Fruit fly (Drosophila melanogaster) whole organism, embryonic: Measurements from ENCODE around the gene CG31174.
A peak's percentile ranks its signal among the peaks of the same experiment; 100 is the strongest.

ENCODE experiments used
- CG11695 ChIP-seq: fragments of 200-800 bp; sonication (Bioruptor generic); IDR thresholded peaks from 3 replicates; pipeline ENCODE4 v1.3.6; 2022; ENCODE audit warnings: missing biosample characterization, missing genetic modification characterization
- CG12391 ChIP-seq: fragments of 200-800 bp; sonication (Bioruptor generic); optimal IDR thresholded peaks from 3 replicates; lab custom pipeline; 2018; ENCODE audit warnings: missing biosample characterization, mild to moderate bottlenecking, missing genetic modification characterization, moderate library complexity
- CG13287 ChIP-seq: fragments of 200-800 bp; sonication (Bioruptor generic); IDR thresholded peaks from 2 replicates; pipeline ENCODE4 v1.3.6; 2022; ENCODE audit warnings: missing biosample characterization, missing genetic modification characterization; ENCODE audit not compliant: partially characterized antibody
- CG13775 ChIP-seq: fragments of 200-800 bp; sonication (Bioruptor generic); optimal IDR thresholded peaks from 3 replicates; lab custom pipeline; 2017; ENCODE audit warnings: missing biosample characterization, mild to moderate bottlenecking, missing genetic modification characterization
- CG13894 ChIP-seq: fragments of 200-800 bp; sonication (Bioruptor generic); optimal IDR thresholded peaks from 3 replicates; lab custom pipeline; 2018; ENCODE audit warnings: missing biosample characterization, mild to moderate bottlenecking, missing genetic modification characterization, moderate library complexity
- CG14014 ChIP-seq: fragments of 200-800 bp; sonication (Bioruptor generic); IDR thresholded peaks from 2 replicates; pipeline ENCODE4 v1.3.6; 2022; ENCODE audit warnings: missing biosample characterization, missing genetic modification characterization
- CG1647 ChIP-seq: fragments of 200-800 bp; sonication (Bioruptor generic); optimal IDR thresholded peaks from 3 replicates; lab custom pipeline; 2016; ENCODE audit warnings: missing biosample characterization, missing genetic modification characterization
- CG17361 ChIP-seq: fragments of 200-800 bp; sonication (Bioruptor generic); IDR thresholded peaks from 3 replicates; pipeline ENCODE4 v1.3.6; 2022; ENCODE audit warnings: missing biosample characterization, missing genetic modification characterization
- CG1792 ChIP-seq: fragments of 200-800 bp; sonication (Bioruptor generic); optimal IDR thresholded peaks from 2 replicates; lab custom pipeline; 2016; ENCODE audit warnings: missing biosample characterization, missing genetic modification characterization
- CG2875 ChIP-seq: fragments of 200-800 bp; sonication (Bioruptor generic); optimal IDR thresholded peaks from 2 replicates; lab custom pipeline; 2017; ENCODE audit warnings: missing biosample characterization, mild to moderate bottlenecking, missing genetic modification characterization, missing genetic modification reagents
- CG30403 ChIP-seq: fragments of 200-800 bp; sonication (Bioruptor generic); optimal IDR thresholded peaks from 3 replicates; lab custom pipeline; 2016; ENCODE audit warnings: missing biosample characterization, missing genetic modification characterization
- CG3838 ChIP-seq: fragments of 200-800 bp; sonication (Bioruptor generic); optimal IDR thresholded peaks from 3 replicates; lab custom pipeline; 2016; ENCODE audit warnings: missing biosample characterization, missing genetic modification characterization
- CG6175 ChIP-seq: fragments of 200-800 bp; sonication (Bioruptor generic); IDR thresholded peaks from 3 replicates; pipeline ENCODE4 v1.3.6; 2022; ENCODE audit warnings: missing biosample characterization, missing genetic modification characterization
- CG6791 ChIP-seq: fragments of 200-800 bp; sonication (Bioruptor generic); IDR thresholded peaks from 3 replicates; pipeline ENCODE4 v1.3.6; 2022; ENCODE audit warnings: missing biosample characterization, missing genetic modification characterization; ENCODE audit not compliant: partially characterized antibody
- CG8089 ChIP-seq: fragments of 200-800 bp; sonication (Bioruptor generic); optimal IDR thresholded peaks from 3 replicates; lab custom pipeline; 2016; ENCODE audit warnings: missing biosample characterization, missing genetic modification characterization
- CG9727 ChIP-seq: fragments of 200-800 bp; sonication (Bioruptor generic); optimal IDR thresholded peaks from 3 replicates; lab custom pipeline; 2017; ENCODE audit warnings: missing biosample characterization, mild to moderate bottlenecking, missing genetic modification characterization
- CTCF ChIP-seq: fragments of 200-800 bp; sonication (Bioruptor generic); optimal IDR thresholded peaks from 2 replicates; lab custom pipeline; 2017; ENCODE audit warnings: missing biosample characterization, mild to moderate bottlenecking, missing genetic modification characterization, moderate library complexity
- CkIIα-i1 ChIP-seq: fragments of 200-800 bp; sonication (Bioruptor generic); IDR thresholded peaks from 2 replicates; pipeline ENCODE4 v1.3.6; 2022; ENCODE audit warnings: missing biosample characterization, missing genetic modification characterization
- CoRest ChIP-seq: fragments of 200-800 bp; sonication (Bioruptor generic); optimal IDR thresholded peaks from 3 replicates; lab custom pipeline; 2018; ENCODE audit warnings: missing biosample characterization, mild to moderate bottlenecking, missing genetic modification characterization, moderate library complexity
- D19A ChIP-seq: fragments of 200-800 bp; optimal IDR thresholded peaks from 3 replicates; lab custom pipeline; 2019; ENCODE audit warnings: missing biosample characterization, mild to moderate bottlenecking, missing genetic modification characterization, moderate library complexity
- Drgx ChIP-seq: fragments of 200-800 bp; sonication (Bioruptor generic); IDR thresholded peaks from 2 replicates; pipeline ENCODE4 v1.3.6; 2022; ENCODE audit warnings: missing biosample characterization, missing genetic modification characterization
- E2f2 ChIP-seq: fragments of 200-800 bp; sonication (Bioruptor generic); IDR thresholded peaks from 2 replicates; pipeline ENCODE4 v1.3.6; 2022; ENCODE audit warnings: missing biosample characterization, missing genetic modification characterization
- Eip74EF ChIP-seq, 2 experiments: fragments of 200-800 bp in 1 of 2; fragments of >200 bp in 1 of 2; sonication (Bioruptor generic) in 1 of 2; optimal IDR thresholded peaks; 2 replicates each; lab custom pipeline; 2017 to 2019; ENCODE audit warnings: missing biosample characterization in 2 of 2, missing genetic modification characterization in 2 of 2, mild to moderate bottlenecking in 1 of 2, moderate library complexity in 1 of 2
- Gsc ChIP-seq: fragments of 200-800 bp; sonication (Bioruptor generic); IDR thresholded peaks from 2 replicates; pipeline ENCODE4 v1.3.6; 2022; ENCODE audit warnings: missing biosample characterization, missing genetic modification characterization
- HLH4C ChIP-seq: fragments of 200-800 bp; sonication (Bioruptor generic); IDR thresholded peaks from 3 replicates; pipeline ENCODE4 v1.3.6; 2022; ENCODE audit warnings: missing biosample characterization, missing genetic modification characterization; ENCODE audit not compliant: partially characterized antibody
- MBD-R2 ChIP-seq: fragments of 200-800 bp; sonication (Bioruptor generic); IDR thresholded peaks from 2 replicates; pipeline ENCODE4 v1.3.6; 2022; ENCODE audit warnings: missing biosample characterization, missing genetic modification characterization
- NFAT ChIP-seq: fragments of 200-800 bp; sonication (Bioruptor generic); IDR thresholded peaks from 2 replicates; pipeline ENCODE4 v1.3.6; 2022; ENCODE audit warnings: missing biosample characterization, missing genetic modification characterization
- Rfx ChIP-seq: fragments of 200-800 bp; sonication (Bioruptor generic); IDR thresholded peaks from 2 replicates; pipeline ENCODE4 v1.3.6; 2022; ENCODE audit warnings: missing biosample characterization, missing genetic modification characterization
- Spps ChIP-seq: fragments of 200-800 bp; sonication (Bioruptor generic); optimal IDR thresholded peaks from 2 replicates; lab custom pipeline; 2018; ENCODE audit warnings: missing biosample characterization, mild to moderate bottlenecking, missing genetic modification characterization
- Tbp ChIP-seq: fragments of >200 bp; optimal IDR thresholded peaks from 2 replicates; lab custom pipeline; 2018; ENCODE audit warnings: missing biosample characterization, missing genetic modification characterization
- Xbp1 ChIP-seq: fragments of 200-800 bp; sonication (Bioruptor generic); optimal IDR thresholded peaks from 3 replicates; lab custom pipeline; 2016; ENCODE audit warnings: missing biosample characterization, mild to moderate bottlenecking, missing genetic modification characterization
- YL-1 ChIP-seq: fragments of 200-800 bp; sonication (Bioruptor generic); optimal IDR thresholded peaks from 3 replicates; lab custom pipeline; 2017; ENCODE audit warnings: missing biosample characterization, mild to moderate bottlenecking, missing genetic modification characterization
- amos ChIP-seq: fragments of 200-800 bp; sonication (Bioruptor generic); IDR thresholded peaks from 2 replicates; pipeline ENCODE4 v1.3.6; 2022; ENCODE audit warnings: missing biosample characterization, missing genetic modification characterization; ENCODE audit not compliant: partially characterized antibody
- bowl ChIP-seq: fragments of 200-800 bp; sonication (Bioruptor generic); IDR thresholded peaks from 2 replicates; pipeline ENCODE4 v1.3.6; 2022; ENCODE audit warnings: missing biosample characterization, missing genetic modification characterization
- dmrt99B ChIP-seq: fragments of 200-800 bp; sonication (Bioruptor generic); optimal IDR thresholded peaks from 2 replicates; lab custom pipeline; 2018; ENCODE audit warnings: missing biosample characterization, mild to moderate bottlenecking, missing genetic modification characterization, moderate library complexity
- gsb ChIP-seq: fragments of 200-800 bp; sonication (Bioruptor generic); IDR thresholded peaks from 2 replicates; pipeline ENCODE4 v1.3.6; 2022; ENCODE audit warnings: missing biosample characterization, missing genetic modification characterization
- gsb-n ChIP-seq: fragments of 200-800 bp; sonication (Bioruptor generic); optimal IDR thresholded peaks from 3 replicates; lab custom pipeline; 2018; ENCODE audit warnings: missing biosample characterization, mild to moderate bottlenecking, missing genetic modification characterization
- inv ChIP-seq: fragments of 200-800 bp; sonication (Bioruptor generic); IDR thresholded peaks from 2 replicates; pipeline ENCODE4 v1.3.6; 2022; ENCODE audit warnings: missing biosample characterization, missing genetic modification characterization; ENCODE audit not compliant: partially characterized antibody
- ken ChIP-seq: fragments of 200-800 bp; sonication (Bioruptor generic); IDR thresholded peaks from 3 replicates; pipeline ENCODE4 v1.3.6; 2022; ENCODE audit warnings: missing biosample characterization, missing genetic modification characterization
- lola ChIP-seq, 3 experiments: fragments of >200 bp in 2 of 3; fragments of 200-800 bp in 1 of 3; sonication (Bioruptor generic) in 1 of 3; optimal IDR thresholded peaks; 2 replicates each; lab custom pipeline; 2017 to 2019; ENCODE audit warnings: missing biosample characterization in 3 of 3, missing genetic modification characterization in 3 of 3, mild to moderate bottlenecking in 1 of 3, moderate library complexity in 1 of 3
- nmo ChIP-seq: fragments of 200-800 bp; sonication (Bioruptor generic); optimal IDR thresholded peaks from 2 replicates; lab custom pipeline; 2018; ENCODE audit warnings: missing biosample characterization, mild to moderate bottlenecking, missing genetic modification characterization, moderate library complexity
- pan ChIP-seq, 4 experiments: fragments of >200 bp in 3 of 4; fragments of 200-800 bp in 1 of 4; sonication (Bioruptor generic) in 1 of 4; optimal IDR thresholded peaks in 3 of 4; IDR thresholded peaks in 1 of 4; 2 replicates each; pipeline versions ENCODE4 v1.3.6 to Lab custom; 2017 to 2022; ENCODE audit warnings: missing biosample characterization in 2 of 4, missing genetic modification characterization in 2 of 4, mixed read lengths in 1 of 4
- phol ChIP-seq: fragments of 200-800 bp; sonication (Bioruptor generic); optimal IDR thresholded peaks from 3 replicates; lab custom pipeline; 2018; ENCODE audit warnings: missing biosample characterization, mild to moderate bottlenecking, missing genetic modification characterization, moderate library complexity
- sima ChIP-seq: fragments of 200-800 bp; sonication (Bioruptor generic); optimal IDR thresholded peaks from 2 replicates; lab custom pipeline; 2016; ENCODE audit warnings: missing biosample characterization, missing genetic modification characterization
- so ChIP-seq: fragments of 200-800 bp; sonication (Bioruptor generic); IDR thresholded peaks from 3 replicates; pipeline ENCODE4 v1.3.6; 2022; ENCODE audit warnings: missing biosample characterization, missing genetic modification characterization
- z ChIP-seq: fragments of 200-800 bp; sonication (Bioruptor generic); IDR thresholded peaks from 3 replicates; pipeline ENCODE4 v1.3.6; 2022; ENCODE audit warnings: missing biosample characterization, missing genetic modification characterization
- zen2 ChIP-seq: fragments of 200-800 bp; sonication (Bioruptor generic); IDR thresholded peaks from 3 replicates; pipeline ENCODE4 v1.3.6; 2022; ENCODE audit warnings: missing biosample characterization, missing genetic modification characterization; ENCODE audit not compliant: partially characterized antibody

CG31174 gene

dm6 chr3R:21856098-21856872 is 13.0 kb downstream of the CG31174 start, which contains the start of gene glec (continued):
- TF ChIP-seq CG1647: peak; percentile 40
- TF ChIP-seq CG9727 (GFP tag; lab: Kevin White, UChicago): peak; percentile 1
- TF ChIP-seq CkIIα-i1 (GFP tag; lab: Robert Waterston, UW): no peak
- TF ChIP-seq Gsc (GFP tag; lab: Robert Waterston, UW): no peak
- peak; percentile 51 for TF ChIP-seq HLH4C (GFP tag; lab: Robert Waterston, UW)
- TF ChIP-seq inv: peak; percentile 19; the same call in 1 of the 2 replicates
- TF ChIP-seq gsb-n (tag; lab: Kevin White, UChicago): peak; percentile 32
- TF ChIP-seq phol (tag; lab: Kevin White, UChicago): peak; percentile 26
- peak; percentile 11 for TF ChIP-seq CG8089 (GFP tag; lab: Kevin White, UChicago)
- peak; percentile 70; the same call in 2 of the 3 replicates for TF ChIP-seq CG17361 (GFP tag; lab: Robert Waterston, UW)
- TF ChIP-seq ken (GFP tag; lab: Robert Waterston, UW): 0 out of 3 replicates have a peak, but pooled peaks have one; percentile 50
- TF ChIP-seq Eip74EF (GFP tag; optimal IDR thresholded peaks at IDR 0.05; lab: Kevin White, UChicago): peak in 1 of 2 experiments; percentile 17
- no peak for TF ChIP-seq Spps
- TF ChIP-seq nmo: peak; percentile 45
- TF ChIP-seq CG6791 (GFP tag; lab: Robert Waterston, UW): peak; percentile 71; the same call in 2 of the 3 replicates
- TF ChIP-seq zen2: peak; percentile 42; the same call in 1 of the 3 replicates
- no peak for TF ChIP-seq sima
- peak; percentile 21 for TF ChIP-seq dmrt99B (tag; lab: Kevin White, UChicago)
- TF ChIP-seq Tbp (GFP tag; lab: Kevin White, UChicago): peak; percentile 88
- TF ChIP-seq CG13775 (GFP tag; lab: Kevin White, UChicago): peak; percentile 53
- TF ChIP-seq z (GFP tag; lab: Robert Waterston, UW): no peak
- peak; percentile 41; the same call in 1 of the 2 replicates for TF ChIP-seq Drgx (GFP tag; lab: Robert Waterston, UW)
- peak; percentile 34; the same call in 1 of the 2 replicates for TF ChIP-seq Rfx (GFP tag; lab: Robert Waterston, UW)
- peak; percentile 70 for TF ChIP-seq CG13894 (tag; lab: Kevin White, UChicago)
- peak; percentile 6; the same call in 1 of the 3 replicates for TF ChIP-seq CG6175 (GFP tag; lab: Robert Waterston, UW)
- peak; percentile 7 for TF ChIP-seq CG1792 (GFP tag; lab: Kevin White, UChicago)
- 0 out of 2 replicates have a peak, but pooled peaks have one; percentile 18 for TF ChIP-seq MBD-R2 (GFP tag; lab: Robert Waterston, UW)
- TF ChIP-seq CG12391 (tag; lab: Kevin White, UChicago): peak; percentile 60
- TF ChIP-seq lola (GFP tag; optimal IDR thresholded peaks at IDR 0.05; lab: Kevin White, UChicago): peak in 1 of 3 experiments; percentile 48
- peak; percentile 32; the same call in 1 of the 2 replicates for TF ChIP-seq gsb (GFP tag; lab: Robert Waterston, UW)
- TF ChIP-seq Xbp1: peak; percentile 31
- TF ChIP-seq YL-1 (GFP tag; lab: Kevin White, UChicago): peak; percentile 38
- TF ChIP-seq CTCF (GFP tag; lab: Kevin White, UChicago): peak; percentile 19
- TF ChIP-seq E2f2 (GFP tag; lab: Robert Waterston, UW): peak; percentile 36
- TF ChIP-seq NFAT: peak; percentile 71
- peak; percentile 48 for TF ChIP-seq CG2875
- peak; percentile 49; the same call in 1 of the 2 replicates for TF ChIP-seq amos (GFP tag; lab: Robert Waterston, UW)
- peak; percentile 41 for TF ChIP-seq CG30403 (GFP tag; lab: Kevin White, UChicago)
- peak; percentile 23 for TF ChIP-seq D19A
- TF ChIP-seq pan (optimal IDR thresholded peaks at IDR 0.05; lab: Kevin White, UChicago): no peak
- TF ChIP-seq pan (GFP tag; optimal IDR thresholded peaks at IDR 0.05 in 1 of 2, IDR thresholded peaks at IDR 0.05 in 1 of 2): peak in 1 of 2 experiments; percentile 59
- no peak for TF ChIP-seq CG3838 (GFP tag; lab: Kevin White, UChicago)
- peak; percentile 61; the same call in 1 of the 2 replicates for TF ChIP-seq CG13287 (GFP tag; lab: Robert Waterston, UW)
- peak; percentile 59; the same call in 1 of the 3 replicates for TF ChIP-seq so (GFP tag; lab: Robert Waterston, UW)
- TF ChIP-seq CoRest (tag; lab: Kevin White, UChicago): peak; percentile 53
- TF ChIP-seq CG14014 (GFP tag; lab: Robert Waterston, UW): peak; percentile 44; the same call in 1 of the 2 replicates
- peak; percentile 50; the same call in 2 of the 3 replicates for TF ChIP-seq CG11695 (GFP tag; lab: Robert Waterston, UW)
- TF ChIP-seq bowl (GFP tag; lab: Robert Waterston, UW): peak; percentile 52; the same call in 1 of the 2 replicates
